Worm (Caenorhabditis elegans) whole organism, young adult: Measurements from ENCODE around the gene iglr-1.

Experiments
- T07F8.4 ChIP-seq: sonication (generic microtip); optimal IDR thresholded peaks from 2 replicates; lab custom pipeline; 2016; ENCODE audit warnings: mild to moderate bottlenecking, missing genetic modification characterization, moderate library complexity, missing compliant biosample characterization
- nhr-179 ChIP-seq: sonication (generic microtip); optimal IDR thresholded peaks from 2 replicates; lab custom pipeline; 2016; ENCODE audit warnings: mild to moderate bottlenecking, missing genetic modification characterization, missing compliant biosample characterization

DNA sequence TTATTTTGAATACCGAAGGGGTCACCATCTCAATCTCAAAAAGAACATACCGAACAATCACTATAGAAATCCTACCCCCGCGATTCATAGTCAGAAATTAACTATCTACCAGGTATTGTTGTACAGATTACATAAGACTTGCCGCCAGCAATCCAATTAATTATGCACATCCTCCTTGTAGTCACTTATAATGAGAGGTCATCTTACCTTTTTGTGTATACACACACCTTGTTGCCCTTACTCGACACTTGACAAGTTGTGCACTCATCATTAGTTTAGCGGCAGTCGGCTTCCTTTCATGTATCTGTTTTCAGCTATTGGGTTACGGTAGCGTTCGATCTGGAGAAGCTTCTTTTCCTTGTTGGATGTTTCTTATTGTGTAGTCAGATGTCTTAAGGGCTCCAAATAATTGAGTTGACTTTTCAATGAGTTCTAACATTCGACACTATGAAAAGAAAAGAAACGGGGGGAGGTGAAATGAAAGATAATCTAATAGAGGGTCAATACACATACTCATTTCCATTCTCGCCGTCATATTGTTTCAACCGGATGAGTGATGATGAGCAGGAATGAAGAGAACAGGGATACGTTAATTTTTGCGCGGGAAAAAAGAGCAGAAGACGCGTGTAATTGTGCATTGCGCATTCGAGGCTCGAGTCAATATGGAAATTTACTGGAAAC is 31.6 kb downstream of the iglr-1 start:
- no peak for TF ChIP-seq nhr-179 (tag; lab: Kevin White, UChicago)
- no peak for TF ChIP-seq T07F8.4
